Worm (Caenorhabditis elegans) whole organism, young adult: ENCODE measurements around the gene fbxa-95.
A peak's percentile ranks its signal among the peaks of the same experiment; 100 is the strongest.

Experiments used
- B0261.1 ChIP-seq: sonication (generic microtip); optimal IDR thresholded peaks from 2 replicates; lab custom pipeline; 2016; ENCODE audit warnings: mild to moderate bottlenecking, missing genetic modification characterization, moderate library complexity, missing compliant biosample characterization
- F23B12.7 ChIP-seq: sonication (generic microtip); optimal IDR thresholded peaks from 2 replicates; lab custom pipeline; 2017; ENCODE audit warnings: missing genetic modification characterization, mild to moderate bottlenecking, missing compliant biosample characterization, antibody characterized with exemption, moderate library complexity; ENCODE audit not compliant: insufficient read depth
- F37B4.10 ChIP-seq: fragments of 200-800 bp; sonication (Bioruptor generic); IDR thresholded peaks from 2 replicates; pipeline ENCODE4 v1.3.6; 2022; ENCODE audit warnings: missing genetic modification characterization, missing compliant biosample characterization
- F52B5.7 ChIP-seq: sonication (generic microtip); optimal IDR thresholded peaks from 2 replicates; lab custom pipeline; 2016; ENCODE audit warnings: mild to moderate bottlenecking, missing genetic modification characterization, missing compliant biosample characterization
- F55B11.4 ChIP-seq: sonication (generic microtip); optimal IDR thresholded peaks from 2 replicates; lab custom pipeline; 2016; ENCODE audit warnings: missing compliant biosample characterization, missing genetic modification characterization, borderline replicate concordance; ENCODE audit not compliant: insufficient read depth
- K11D2.4 ChIP-seq: fragments of 200-800 bp; sonication (Bioruptor generic); IDR thresholded peaks from 2 replicates; pipeline ENCODE4 v1.3.6; 2022; ENCODE audit warnings: missing genetic modification reagents, missing genetic modification characterization, missing compliant biosample characterization
- Y53F4B.3 ChIP-seq: fragments of 200-800 bp; sonication (Bioruptor generic); IDR thresholded peaks from 2 replicates; pipeline ENCODE4 v1.3.6; 2022; ENCODE audit warnings: missing genetic modification reagents, missing genetic modification characterization, missing compliant biosample characterization
- Y56A3A.18 ChIP-seq: fragments of 200-800 bp; sonication (Bioruptor generic); IDR thresholded peaks from 2 replicates; pipeline ENCODE4 v1.3.6; 2022; ENCODE audit warnings: missing genetic modification reagents, missing genetic modification characterization, missing compliant biosample characterization
- Y95B8A.8 ChIP-seq: fragments of 200-800 bp; sonication (Bioruptor generic); IDR thresholded peaks from 2 replicates; pipeline ENCODE4 v1.3.6; 2022; ENCODE audit warnings: missing genetic modification reagents, missing genetic modification characterization, missing compliant biosample characterization
- aptf-3 ChIP-seq: fragments of 200-800 bp; sonication (Bioruptor generic); IDR thresholded peaks from 2 replicates; pipeline ENCODE4 v1.3.6; 2022; ENCODE audit warnings: missing genetic modification characterization, missing compliant biosample characterization
- bed-1 ChIP-seq: fragments of 200-800 bp; sonication (Bioruptor generic); IDR thresholded peaks from 2 replicates; pipeline ENCODE4 v1.3.6; 2022; ENCODE audit warnings: missing genetic modification reagents, missing genetic modification characterization, missing compliant biosample characterization
- ceh-58 ChIP-seq: fragments of 200-800 bp; sonication (Bioruptor generic); IDR thresholded peaks from 2 replicates; pipeline ENCODE4 v1.3.6; 2022; ENCODE audit warnings: missing genetic modification characterization, missing compliant biosample characterization
- dox-1 ChIP-seq: fragments of 200-800 bp; sonication (Bioruptor generic); IDR thresholded peaks from 2 replicates; pipeline ENCODE4 v1.3.6; 2022; ENCODE audit warnings: missing genetic modification reagents, missing genetic modification characterization, missing compliant biosample characterization
- ekl-4 ChIP-seq: fragments of 200-800 bp; sonication (Bioruptor generic); IDR thresholded peaks from 2 replicates; pipeline ENCODE4 v1.3.6; 2022; ENCODE audit warnings: missing genetic modification reagents, missing genetic modification characterization, missing compliant biosample characterization
- fkh-3 ChIP-seq: sonication (generic microtip); optimal IDR thresholded peaks from 2 replicates; lab custom pipeline; 2016; ENCODE audit warnings: mild to moderate bottlenecking, missing genetic modification characterization, missing compliant biosample characterization
- him-1 ChIP-seq: sonication (generic microtip); optimal IDR thresholded peaks from 2 replicates; lab custom pipeline; 2016; ENCODE audit warnings: missing genotype, missing genetic modification reagents, missing genetic modification characterization, missing compliant biosample characterization
- hlh-12 ChIP-seq: sonication (generic microtip); optimal IDR thresholded peaks from 2 replicates; lab custom pipeline; 2016; ENCODE audit warnings: missing genetic modification characterization, missing compliant biosample characterization
- hmg-1.2 ChIP-seq: fragments of 200-800 bp; sonication (Bioruptor generic); IDR thresholded peaks from 2 replicates; pipeline ENCODE4 v1.3.6; 2022; ENCODE audit warnings: missing genetic modification reagents, missing genetic modification characterization, missing compliant biosample characterization
- hrde-1 ChIP-seq: sonication (generic microtip); optimal IDR thresholded peaks from 2 replicates; lab custom pipeline; 2016; ENCODE audit warnings: missing genetic modification characterization, mild to moderate bottlenecking, missing compliant biosample characterization, moderate library complexity, missing genotype, missing genetic modification reagents, borderline replicate concordance
- hsf-1 ChIP-seq: fragments of 200-800 bp; sonication (Bioruptor generic); IDR thresholded peaks from 2 replicates; pipeline ENCODE4 v1.3.6; 2022; ENCODE audit warnings: missing genetic modification reagents, missing genetic modification characterization, missing compliant biosample characterization
- let-607 ChIP-seq, 2 experiments: fragments of 200-800 bp in 1 of 2; sonication (Bioruptor generic) in 1 of 2; sonication (generic microtip) in 1 of 2; optimal IDR thresholded peaks; 2 replicates each; lab custom pipeline; 2016 to 2018; ENCODE audit warnings: mild to moderate bottlenecking in 2 of 2, missing compliant biosample characterization in 2 of 2, missing genetic modification characterization in 2 of 2, moderate library complexity in 2 of 2, missing genotype in 1 of 2
- lin-26 ChIP-seq: fragments of 200-800 bp; sonication (Bioruptor generic); IDR thresholded peaks from 2 replicates; pipeline ENCODE4 v1.3.6; 2022; ENCODE audit warnings: missing genetic modification reagents, missing genetic modification characterization, missing compliant biosample characterization
- lin-35 ChIP-seq, 3 experiments: fragments of 150-350 bp in 2 of 3; sonication (generic microtip) in 1 of 3; optimal IDR thresholded peaks; 2 replicates each; lab custom pipeline; 2014 to 2018; ENCODE audit warnings: missing biosample characterization in 3 of 3, missing genetic modification characterization in 3 of 3, missing genetic modification reagents in 3 of 3
- lsy-27 ChIP-seq: sonication (generic microtip); optimal IDR thresholded peaks from 2 replicates; lab custom pipeline; 2017; ENCODE audit warnings: missing genetic modification characterization, mild to moderate bottlenecking, missing compliant biosample characterization, antibody characterized with exemption, missing genotype, borderline replicate concordance; ENCODE audit not compliant: insufficient read depth
- madf-10 ChIP-seq: sonication (generic microtip); optimal IDR thresholded peaks from 2 replicates; lab custom pipeline; 2016; ENCODE audit warnings: mild to moderate bottlenecking, missing genetic modification characterization, missing compliant biosample characterization
- madf-3 ChIP-seq: fragments of 200-800 bp; sonication (Bioruptor generic); IDR thresholded peaks from 2 replicates; pipeline ENCODE4 v1.3.6; 2022; ENCODE audit warnings: missing genetic modification reagents, missing genetic modification characterization, missing compliant biosample characterization
- madf-8 ChIP-seq: fragments of 200-800 bp; sonication (Bioruptor generic); conservative IDR thresholded peaks from 2 replicates; pipeline ENCODE4 v1.3.6; 2022; ENCODE audit warnings: missing genetic modification reagents, missing genetic modification characterization, missing compliant biosample characterization
- mcd-1 ChIP-seq: fragments of 200-800 bp; sonication (Bioruptor generic); IDR thresholded peaks from 2 replicates; pipeline ENCODE4 v1.3.6; 2022; ENCODE audit warnings: missing genetic modification reagents, missing genetic modification characterization, missing compliant biosample characterization
- mel-28 ChIP-seq: sonication (generic microtip); optimal IDR thresholded peaks from 2 replicates; lab custom pipeline; 2016; ENCODE audit warnings: borderline replicate concordance, mild to moderate bottlenecking, missing genetic modification characterization, missing compliant biosample characterization
- mxl-1 ChIP-seq: sonication (generic microtip); optimal IDR thresholded peaks from 2 replicates; lab custom pipeline; 2016; ENCODE audit warnings: missing genetic modification characterization, missing compliant biosample characterization
- nhr-179 ChIP-seq: sonication (generic microtip); optimal IDR thresholded peaks from 2 replicates; lab custom pipeline; 2016; ENCODE audit warnings: mild to moderate bottlenecking, missing genetic modification characterization, missing compliant biosample characterization
- nhr-80 ChIP-seq: sonication (generic microtip); optimal IDR thresholded peaks from 2 replicates; lab custom pipeline; 2016; ENCODE audit warnings: missing genetic modification characterization, missing compliant biosample characterization
- rec-8 ChIP-seq, 2 experiments: sonication (generic microtip); optimal IDR thresholded peaks; 2 replicates each; lab custom pipeline; 2016; ENCODE audit warnings: mild to moderate bottlenecking in 2 of 2, missing genetic modification characterization in 2 of 2, missing genetic modification reagents in 2 of 2, missing genotype in 2 of 2, missing biosample characterization in 1 of 2, missing compliant biosample characterization in 1 of 2, moderate library complexity in 1 of 2
- repo-1 ChIP-seq: sonication (generic microtip); optimal IDR thresholded peaks from 2 replicates; lab custom pipeline; 2017; ENCODE audit warnings: mild to moderate bottlenecking, missing genetic modification characterization, missing compliant biosample characterization
- snpc-1.3 ChIP-seq: sonication (generic microtip); optimal IDR thresholded peaks from 2 replicates; lab custom pipeline; 2017; ENCODE audit warnings: missing genetic modification characterization, mild to moderate bottlenecking, missing compliant biosample characterization, antibody characterized with exemption, moderate library complexity, missing genotype, missing genetic modification reagents; ENCODE audit not compliant: insufficient read depth
- unc-130 ChIP-seq: sonication (generic microtip); optimal IDR thresholded peaks from 2 replicates; lab custom pipeline; 2016; ENCODE audit warnings: missing genetic modification reagents, missing genetic modification characterization, missing compliant biosample characterization
- zfh-2 ChIP-seq: fragments of 200-800 bp; sonication (Bioruptor generic); conservative IDR thresholded peaks from 2 replicates; pipeline ENCODE4 v1.3.6; 2022; ENCODE audit warnings: missing genetic modification reagents, missing genetic modification characterization, missing compliant biosample characterization
- zim-3 ChIP-seq: sonication (generic microtip); optimal IDR thresholded peaks from 2 replicates; lab custom pipeline; 2017; ENCODE audit warnings: mild to moderate bottlenecking, missing genetic modification characterization, moderate library complexity, missing compliant biosample characterization
- ztf-18 ChIP-seq: sonication (generic microtip); optimal IDR thresholded peaks from 2 replicates; lab custom pipeline; 2016; ENCODE audit warnings: missing genotype, mild to moderate bottlenecking, missing genetic modification characterization, missing compliant biosample characterization
- ztf-26 ChIP-seq: sonication (generic microtip); optimal IDR thresholded peaks from 2 replicates; lab custom pipeline; 2017; ENCODE audit warnings: missing genetic modification characterization, missing compliant biosample characterization

Gene fbxa-95

ce11 chrV:15537923-15538322, 33.4 kb upstream of the fbxa-95 start, which contains the start of gene prde-1 (continued):
- TF ChIP-seq hlh-12 (tag; lab: Kevin White, UChicago) (no peak), lsy-27 (tag; lab: Kevin White, UChicago) (no peak), nhr-179 (tag; lab: Kevin White, UChicago) (no peak), Y95B8A.8 (GFP tag; lab: Robert Waterston, UW) (no peak), ztf-26 (tag; lab: Kevin White, UChicago) (no peak), hsf-1 (GFP tag; lab: Robert Waterston, UW) (peak; percentile 41; the same call in 1 of the 2 replicates), bed-1 (GFP tag; lab: Robert Waterston, UW) (no peak), dox-1 (GFP tag; lab: Robert Waterston, UW) (no peak), aptf-3 (GFP tag; lab: Robert Waterston, UW) (no peak), fkh-3 (tag; lab: Kevin White, UChicago) (no peak), ekl-4 (GFP tag; lab: Robert Waterston, UW) (no peak), mel-28 (tag; lab: Kevin White, UChicago) (no peak), lin-35 (GFP tag; optimal IDR thresholded peaks at IDR 0.05; lab: Kevin White, UChicago) (no peak)

DNA sequence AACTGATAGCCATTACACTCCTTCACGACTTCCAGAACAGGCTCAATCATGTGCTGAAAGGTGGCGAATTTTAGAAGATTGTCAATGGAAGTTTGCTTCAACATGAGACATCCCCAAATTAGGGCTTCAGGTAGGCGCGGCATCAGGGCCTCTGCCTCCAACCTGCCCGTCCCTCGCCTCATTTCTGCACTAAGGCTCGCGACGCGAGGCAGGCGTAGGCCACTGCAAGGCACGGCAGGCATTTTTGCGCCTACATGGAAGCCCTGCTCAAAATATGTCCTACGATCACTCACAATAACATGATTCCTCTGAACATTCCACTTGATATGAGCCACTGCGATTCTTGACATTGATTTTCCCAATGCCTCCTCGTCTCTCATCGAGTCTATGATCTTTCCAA, 28.0 kb upstream of the fbxa-95 start:
- no peak for TF ChIP-seq F55B11.4
- no peak for TF ChIP-seq nhr-80 (tag; lab: Kevin White, UChicago)
- peak; percentile 77 for TF ChIP-seq zfh-2 (GFP tag; lab: Robert Waterston, UW)
- no peak for TF ChIP-seq let-607 (tag; optimal IDR thresholded peaks at IDR 0.05; lab: Kevin White, UChicago)
- TF ChIP-seq mel-28 (tag; lab: Kevin White, UChicago) = no peak
- TF ChIP-seq, all 124 proteins: peak for 1

- TF ChIP-seq hmg-1.2 (no peak), ztf-18 (tag; lab: Kevin White, UChicago) (no peak), mel-28 (tag; lab: Kevin White, UChicago) (no peak), K11D2.4 (GFP tag; lab: Robert Waterston, UW) (no peak), ceh-58 (GFP tag; lab: Robert Waterston, UW) (no peak), F52B5.7 (tag; lab: Kevin White, UChicago) (no peak), lin-35 (GFP tag; optimal IDR thresholded peaks at IDR 0.05; lab: Kevin White, UChicago) (no peak), B0261.1 (no peak)
- TF ChIP-seq, all 124 proteins: peak for 0
Observed at ce11 chrV:15544898-15545297, 26.4 kb upstream of the fbxa-95 start, which contains the start of gene glb-14. glb-14 (minus strand) TSS chrV:15544994.

DNA sequence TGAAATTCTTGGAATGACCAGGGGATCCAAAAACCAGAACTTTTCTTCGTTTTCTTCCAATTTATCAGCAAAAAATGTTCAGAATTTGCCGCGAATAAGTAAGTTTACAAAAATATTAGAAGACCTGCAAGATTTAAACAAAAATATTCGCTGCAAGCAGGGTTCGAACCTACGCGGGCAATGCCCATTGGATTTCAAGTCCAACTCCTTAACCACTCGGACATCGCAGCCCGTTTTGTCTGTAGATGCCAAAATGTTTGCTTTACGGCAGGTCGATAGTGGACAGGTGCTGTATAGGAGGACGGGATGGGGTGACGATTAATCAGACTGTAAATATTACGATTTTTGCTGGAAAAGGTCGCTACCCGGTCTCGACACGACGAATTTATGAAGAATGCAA, 23.5 kb upstream of the fbxa-95 start:
- TF ChIP-seq ztf-18 (tag; lab: Kevin White, UChicago) (peak; percentile 61), madf-3 (GFP tag; lab: Robert Waterston, UW) (0 out of 2 replicates have a peak, but pooled peaks have one; percentile 54), madf-8 (GFP tag; lab: Robert Waterston, UW) (no peak), madf-10 (tag; lab: Kevin White, UChicago) (peak; percentile 46), Y56A3A.18 (0 out of 2 replicates have a peak, but pooled peaks have one; percentile 59), mxl-1 (tag; lab: Kevin White, UChicago) (peak; percentile 22), Y53F4B.3 (GFP tag; lab: Robert Waterston, UW) (no peak), mcd-1 (GFP tag; lab: Robert Waterston, UW) (0 out of 2 replicates have a peak, but pooled peaks have one; percentile 14), nhr-80 (tag; lab: Kevin White, UChicago) (peak; percentile 22), nhr-179 (tag; lab: Kevin White, UChicago) (peak; percentile 49), rec-8 (tag; optimal IDR thresholded peaks at IDR 0.05; lab: Kevin White, UChicago) (peak; percentile 16 to 43), repo-1 (tag; lab: Kevin White, UChicago) (peak; percentile 36), hrde-1 (tag; lab: Kevin White, UChicago) (no peak), hsf-1 (GFP tag; lab: Robert Waterston, UW) (peak; percentile 51; the same call in 1 of the 2 replicates), him-1 (tag; lab: Kevin White, UChicago) (peak; percentile 70), unc-130 (GFP tag; lab: Kevin White, UChicago) (no peak), F37B4.10 (GFP tag; lab: Robert Waterston, UW) (0 out of 2 replicates have a peak, but pooled peaks have one; percentile 69), snpc-1.3 (tag; lab: Kevin White, UChicago) (peak; percentile 16), B0261.1 (peak; percentile 90), F55B11.4 (no peak), lin-26 (GFP tag; lab: Robert Waterston, UW) (peak; percentile 93), zim-3 (peak; percentile 13), F23B12.7 (peak; percentile 25)
